Fruit fly (Drosophila melanogaster) whole organism, pupa: Measurements from ENCODE around the gene Osi23.

ENCODE experiments used
- CG10348 ChIP-seq: fragments of 200-800 bp; sonication (Bioruptor generic); IDR thresholded peaks from 2 replicates; pipeline ENCODE4 v1.3.6; 2022; ENCODE audit warnings: missing biosample characterization, missing genetic modification characterization
- CG12605 ChIP-seq: fragments of 200-800 bp; sonication (Bioruptor generic); IDR thresholded peaks from 2 replicates; pipeline ENCODE4 v1.3.6; 2022; ENCODE audit warnings: missing biosample characterization, missing genetic modification characterization
- CG13204 ChIP-seq: fragments of 200-800 bp; sonication (Bioruptor generic); optimal IDR thresholded peaks from 2 replicates; lab custom pipeline; 2018; ENCODE audit warnings: missing biosample characterization, mild to moderate bottlenecking, missing genetic modification characterization, moderate library complexity
- CG14655 ChIP-seq: fragments of 200-800 bp; sonication (Bioruptor generic); optimal IDR thresholded peaks from 3 replicates; lab custom pipeline; 2017; ENCODE audit warnings: mild to moderate bottlenecking, missing biosample characterization, missing genetic modification reagents, missing genetic modification characterization
- CG15710 ChIP-seq: fragments of 200-800 bp; sonication (Bioruptor generic); optimal IDR thresholded peaks from 2 replicates; lab custom pipeline; 2018; ENCODE audit warnings: missing biosample characterization, mild to moderate bottlenecking, missing genetic modification characterization, moderate library complexity
- CG17806 ChIP-seq: fragments of 200-800 bp; sonication (Bioruptor generic); optimal IDR thresholded peaks from 2 replicates; lab custom pipeline; 2018; ENCODE audit warnings: missing biosample characterization, mild to moderate bottlenecking, missing genetic modification characterization, moderate library complexity
- CG32121 ChIP-seq: fragments of 200-800 bp; sonication (Bioruptor generic); IDR thresholded peaks from 2 replicates; pipeline ENCODE4 v1.3.6; 2022; ENCODE audit warnings: missing biosample characterization, missing genetic modification characterization
- CG34367 ChIP-seq: fragments of 200-800 bp; sonication (Bioruptor generic); optimal IDR thresholded peaks from 2 replicates; lab custom pipeline; 2018; ENCODE audit warnings: missing biosample characterization, mild to moderate bottlenecking, missing genetic modification characterization
- CG4496 ChIP-seq: fragments of 200-800 bp; sonication (Bioruptor generic); IDR thresholded peaks from 3 replicates; pipeline ENCODE4 v1.3.6; 2022; ENCODE audit warnings: missing biosample characterization, missing genetic modification characterization
- CG8159 ChIP-seq: fragments of 200-800 bp; sonication (Bioruptor generic); optimal IDR thresholded peaks from 3 replicates; lab custom pipeline; 2018; ENCODE audit warnings: missing biosample characterization, mild to moderate bottlenecking, missing genetic modification characterization, moderate library complexity
- CG8301 ChIP-seq: fragments of 200-800 bp; sonication (Bioruptor generic); optimal IDR thresholded peaks from 2 replicates; lab custom pipeline; 2018; ENCODE audit warnings: missing biosample characterization, mild to moderate bottlenecking, missing genetic modification characterization
- CG9948 ChIP-seq: fragments of 200-800 bp; sonication (Bioruptor generic); optimal IDR thresholded peaks from 2 replicates; lab custom pipeline; 2018; ENCODE audit warnings: missing biosample characterization, mild to moderate bottlenecking, missing genetic modification characterization, moderate library complexity
- D1 ChIP-seq: fragments of 200-800 bp; sonication (Bioruptor generic); optimal IDR thresholded peaks from 2 replicates; lab custom pipeline; 2018; ENCODE audit warnings: missing biosample characterization, mild to moderate bottlenecking, missing genetic modification characterization, moderate library complexity
- EcR ChIP-seq: fragments of 200-800 bp; sonication (Bioruptor generic); optimal IDR thresholded peaks from 3 replicates; lab custom pipeline; 2019; ENCODE audit warnings: missing biosample characterization, missing genetic modification characterization, mild to moderate bottlenecking, moderate library complexity, missing genetic modification reagents
- Ets98B ChIP-seq: fragments of 200-800 bp; sonication (Bioruptor generic); IDR thresholded peaks from 2 replicates; pipeline ENCODE4 v1.3.6; 2022; ENCODE audit warnings: missing biosample characterization, missing genetic modification characterization
- Pif1A ChIP-seq: fragments of 200-800 bp; sonication (Bioruptor generic); optimal IDR thresholded peaks from 3 replicates; lab custom pipeline; 2016; ENCODE audit warnings: missing biosample characterization, missing genetic modification characterization
- Pif1B ChIP-seq: fragments of 200-800 bp; sonication (Bioruptor generic); optimal IDR thresholded peaks from 3 replicates; lab custom pipeline; 2016; ENCODE audit warnings: missing biosample characterization, missing genetic modification characterization
- Snoo ChIP-seq: fragments of 200-800 bp; sonication (Bioruptor generic); optimal IDR thresholded peaks from 3 replicates; lab custom pipeline; 2017; ENCODE audit warnings: missing biosample characterization, mild to moderate bottlenecking, missing genetic modification characterization, inconsistent platforms
- fd96Ca ChIP-seq: fragments of 200-800 bp; sonication (Bioruptor generic); IDR thresholded peaks from 3 replicates; pipeline ENCODE4 v1.3.6; 2022; ENCODE audit warnings: missing biosample characterization, missing genetic modification characterization
- gl ChIP-seq: fragments of 200-800 bp; sonication (Bioruptor generic); optimal IDR thresholded peaks from 2 replicates; lab custom pipeline; 2018; ENCODE audit warnings: missing biosample characterization, mild to moderate bottlenecking, missing genetic modification characterization
- rn ChIP-seq: fragments of 200-800 bp; sonication (Bioruptor generic); IDR thresholded peaks from 2 replicates; pipeline ENCODE4 v1.3.6; 2022; ENCODE audit warnings: missing biosample characterization, missing genetic modification characterization

Gene Osi23

dm6 chr3R:30453236-30453635, 8.4 kb upstream of the Osi23 start:
- TF ChIP-seq CG15710 (tag; lab: Kevin White, UChicago) = no peak
- no peak for TF ChIP-seq Snoo (tag; lab: Kevin White, UChicago)
- no peak for TF ChIP-seq CG14655 (GFP tag; lab: Kevin White, UChicago)
- no peak for TF ChIP-seq CG17806 (tag; lab: Kevin White, UChicago)
- TF ChIP-seq Pif1A (GFP tag; lab: Kevin White, UChicago) = no peak
- no peak for TF ChIP-seq CG10348 (GFP tag; lab: Robert Waterston, UW)
- no peak for TF ChIP-seq CG9948 (tag; lab: Kevin White, UChicago)
- no peak for TF ChIP-seq D1 (tag; lab: Kevin White, UChicago)
- TF ChIP-seq CG8301 (tag; lab: Kevin White, UChicago) = no peak
- no peak for TF ChIP-seq Pif1B
- TF ChIP-seq gl (tag; lab: Kevin White, UChicago) = no peak
- no peak for TF ChIP-seq CG13204
- TF ChIP-seq CG32121 (GFP tag; lab: Robert Waterston, UW) = no peak
- TF ChIP-seq, all 21 proteins: peak for 0

- TF ChIP-seq CG9948 (tag; lab: Kevin White, UChicago) (no peak), EcR (peak; percentile 27)
Measured at dm6 chr3R:30450690-30451343, 6.0 kb upstream of the Osi23 start.

dm6 chr3R:30450224-30450623, 5.4 kb upstream of the Osi23 start:
- peak; percentile 33; the same call in 1 of the 2 replicates for TF ChIP-seq CG12605 (GFP tag; lab: Robert Waterston, UW)
- no peak for TF ChIP-seq CG14655 (GFP tag; lab: Kevin White, UChicago)
- TF ChIP-seq CG15710 (tag; lab: Kevin White, UChicago) = no peak
- peak; percentile 31 for TF ChIP-seq gl (tag; lab: Kevin White, UChicago)
- no peak for TF ChIP-seq CG9948 (tag; lab: Kevin White, UChicago)
- TF ChIP-seq CG10348 (GFP tag; lab: Robert Waterston, UW) = no peak
- TF ChIP-seq fd96Ca (GFP tag; lab: Robert Waterston, UW) = peak; percentile 32; the same call in 1 of the 3 replicates
- TF ChIP-seq Ets98B (GFP tag; lab: Robert Waterston, UW) = peak; percentile 39; the same call in 1 of the 2 replicates
- TF ChIP-seq CG34367 (tag; lab: Kevin White, UChicago) = peak; percentile 16
- TF ChIP-seq CG17806 (tag; lab: Kevin White, UChicago) = peak; percentile 2
- no peak for TF ChIP-seq rn (GFP tag; lab: Robert Waterston, UW)
- no peak for TF ChIP-seq CG8159 (tag; lab: Kevin White, UChicago)
- no peak for TF ChIP-seq CG32121 (GFP tag; lab: Robert Waterston, UW)
- peak; percentile 62 for TF ChIP-seq Snoo (tag; lab: Kevin White, UChicago)
- no peak for TF ChIP-seq D1 (tag; lab: Kevin White, UChicago)
- peak; percentile 48; the same call in 1 of the 3 replicates for TF ChIP-seq CG4496 (GFP tag; lab: Robert Waterston, UW)
- TF ChIP-seq CG13204 = peak; percentile 37
- TF ChIP-seq Pif1B = peak; percentile 80
- TF ChIP-seq CG8301 (tag; lab: Kevin White, UChicago) = no peak
- no peak for TF ChIP-seq EcR
- TF ChIP-seq Pif1A (GFP tag; lab: Kevin White, UChicago) = peak; percentile 77

dm6 chr3R:30449446-30449845, 4.6 kb upstream of the Osi23 start:
- TF ChIP-seq gl (tag; lab: Kevin White, UChicago) (no peak), CG15710 (tag; lab: Kevin White, UChicago) (no peak), Pif1A (GFP tag; lab: Kevin White, UChicago) (no peak), CG32121 (GFP tag; lab: Robert Waterston, UW) (no peak), CG34367 (tag; lab: Kevin White, UChicago) (no peak), EcR (no peak), CG8159 (tag; lab: Kevin White, UChicago) (no peak), fd96Ca (GFP tag; lab: Robert Waterston, UW) (no peak)
- TF ChIP-seq, all 21 proteins: peak for 0

dm6 chr3R:30443549-30444133, 1.2 kb downstream of the Osi23 start, which contains the start of gene CG15537:
Gene CG15537, minus strand, starts transcription at chr3R:30443599.
- TF ChIP-seq CG17806 (tag; lab: Kevin White, UChicago) = no peak
- no peak for TF ChIP-seq Ets98B (GFP tag; lab: Robert Waterston, UW)
- TF ChIP-seq rn (GFP tag; lab: Robert Waterston, UW) = no peak
- TF ChIP-seq CG8159 (tag; lab: Kevin White, UChicago) = no peak
